Fruit fly (Drosophila melanogaster): Measurements from ENCODE around the gene ringer.
A peak's percentile ranks its signal among the peaks of the same experiment; 100 is the strongest.

The ringer gene

DNA sequence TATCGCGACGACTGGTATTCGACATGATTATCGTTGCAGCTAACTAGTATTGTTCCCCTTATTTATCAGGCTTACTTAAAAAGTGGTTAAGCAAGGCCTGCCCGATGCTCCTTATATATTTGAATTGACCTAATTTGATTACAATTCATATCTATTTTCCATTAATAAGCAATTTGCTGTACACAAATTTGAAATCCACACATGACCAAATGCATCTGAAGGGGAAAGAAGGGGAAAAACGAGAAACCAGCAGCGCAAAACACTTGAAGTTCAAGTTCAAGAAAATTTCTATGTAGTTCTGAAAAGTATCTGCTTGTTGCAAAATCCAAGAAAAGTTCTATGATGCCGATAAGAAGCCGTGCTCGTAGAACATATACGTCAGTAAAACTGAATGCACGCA lies 32.6 kb downstream of the ringer start, which contains the start of the genes CG13040 and CG13039:
Gene CG13040, minus strand, starts transcription at position 101 of the 400 bp plus-strand sequence.
Gene CG13039, minus strand, starts transcription at position 106 of the 400 bp plus-strand sequence.
- TF ChIP-seq toy (GFP tag; IDR thresholded peaks at IDR 0.05) (no peak), CG34422 (GFP tag; IDR thresholded peaks at IDR 0.05) (no peak), CG30403 (GFP tag; optimal IDR thresholded peaks at IDR 0.05) (no peak), CG7987 (GFP tag; optimal IDR thresholded peaks at IDR 0.05) (no peak), zen2 (GFP tag; IDR thresholded peaks at IDR 0.05; ENCODE audit: partially characterized antibody) (no peak), dmrt11E (tag; optimal IDR thresholded peaks at IDR 0.05) (no peak), CG10366 (GFP tag; IDR thresholded peaks at IDR 0.05) (no peak), CG33213 (GFP tag; optimal IDR thresholded peaks at IDR 0.05) (no peak), Bteb2 (GFP tag; optimal IDR thresholded peaks at IDR 0.05) (no peak), E2f2 (GFP tag; IDR thresholded peaks at IDR 0.05) (no peak), pfk (GFP tag; optimal IDR thresholded peaks at IDR 0.05) (no peak), CG18599 (GFP tag; optimal IDR thresholded peaks at IDR 0.05) (no peak), CG7372 (GFP tag; IDR thresholded peaks at IDR 0.05) (no peak)

DNA sequence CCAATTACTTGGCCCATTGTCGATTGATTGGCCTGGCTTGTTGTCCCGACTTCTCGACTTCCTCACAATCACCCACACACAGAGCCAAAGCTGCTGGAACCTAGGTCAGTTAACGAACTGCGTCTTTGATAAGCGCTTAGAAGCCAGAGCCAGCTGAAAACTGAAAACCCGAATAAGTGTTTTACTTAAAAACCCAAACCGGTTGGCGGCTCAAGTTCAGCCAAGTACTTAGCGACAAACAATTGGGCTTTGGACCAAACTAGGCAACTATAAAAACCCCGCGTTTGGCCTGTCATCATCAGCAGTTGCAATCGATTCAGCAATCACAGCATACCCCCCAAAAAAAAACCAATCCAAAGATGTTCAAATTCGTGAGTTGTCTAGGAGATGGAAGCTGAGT lies 35.9 kb downstream of the ringer start, which contains the start of gene CG13059:
Gene CG13059, plus strand, starts transcription at position 301 of the 400 bp plus-strand sequence.
- no peak for TF ChIP-seq run (tag; optimal IDR thresholded peaks at IDR 0.05)
- TF ChIP-seq CG7987 (GFP tag; optimal IDR thresholded peaks at IDR 0.05) = no peak
- TF ChIP-seq tgo (GFP tag; IDR thresholded peaks at IDR 0.05) = no peak
- TF ChIP-seq p53 (GFP tag; optimal IDR thresholded peaks at IDR 0.05) = no peak
- TF ChIP-seq CG17829 (tag; optimal IDR thresholded peaks at IDR 0.05) = no peak
- no peak for TF ChIP-seq CG6765 (GFP tag; optimal IDR thresholded peaks at IDR 0.05)
- TF ChIP-seq CG17328 (GFP tag; IDR thresholded peaks at IDR 0.05) = no peak

DNA sequence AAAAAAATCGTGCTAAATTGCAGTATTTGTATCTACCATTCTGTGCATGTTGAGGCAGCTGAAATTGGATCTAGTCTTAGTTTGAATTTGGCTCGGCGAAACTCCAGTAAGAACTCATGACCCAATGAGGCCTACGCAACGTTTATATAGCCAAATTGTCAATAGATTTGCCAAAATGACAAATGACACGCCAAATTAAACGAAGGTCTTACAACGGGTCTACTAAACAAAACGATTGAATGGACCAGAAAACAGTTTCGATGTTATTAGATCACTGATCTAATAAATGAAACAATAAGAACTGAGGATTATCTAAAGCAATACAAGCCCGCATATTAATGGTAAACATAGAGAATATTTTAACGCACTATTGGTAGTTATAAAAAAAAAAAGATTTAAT lies 38.1 kb downstream of the ringer start, which contains the start of gene CG42718:
Gene CG42718, minus strand, starts transcription at position 101 of the 400 bp plus-strand sequence.
- TF ChIP-seq Doc3 (GFP tag; IDR thresholded peaks at IDR 0.05; ENCODE audit: partially characterized antibody) (no peak), ci (GFP tag; IDR thresholded peaks at IDR 0.05) (no peak), Dll (GFP tag; IDR thresholded peaks at IDR 0.05; ENCODE audit: partially characterized antibody) (no peak), CG12744 (GFP tag; optimal IDR thresholded peaks at IDR 0.05) (no peak), kni (GFP tag; optimal IDR thresholded peaks at IDR 0.05) (no peak)

DNA sequence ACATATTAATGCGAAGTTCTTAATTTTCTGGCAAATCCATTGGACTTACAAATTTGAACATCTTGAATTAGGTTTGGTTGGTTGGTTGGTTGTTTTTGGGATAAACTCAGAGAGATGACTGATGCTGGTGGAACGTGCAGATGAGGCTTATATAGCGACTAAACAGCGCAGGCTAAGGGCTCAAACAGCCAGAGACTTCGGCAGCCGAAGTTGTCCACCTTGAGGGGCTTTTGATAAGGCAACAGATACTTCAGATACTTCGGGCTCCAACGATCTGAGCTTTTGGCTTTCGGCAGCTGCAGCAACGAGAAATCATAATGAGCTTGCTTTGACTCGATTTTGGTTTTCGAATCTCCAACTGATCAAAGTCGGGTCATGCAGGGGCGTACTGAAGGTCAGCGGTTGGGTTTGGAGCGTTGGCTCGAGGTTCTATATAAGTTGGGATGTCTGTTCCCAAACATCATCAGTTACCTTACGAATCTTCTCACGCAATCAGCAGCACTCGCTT lies 39.8 kb downstream of the ringer start, which contains the start of the genes CG13041 and CG13060:
Gene CG13041, minus strand, starts transcription at position 128 of the 508 bp plus-strand sequence.
Gene CG13060, plus strand, starts transcription at position 458 of the 508 bp plus-strand sequence.
- TF ChIP-seq chinmo (GFP tag; IDR thresholded peaks at IDR 0.05; ENCODE audit: partially characterized antibody) (0 out of 4 replicates have a peak, but pooled peaks have one; percentile 61), tio (GFP tag; optimal IDR thresholded peaks at IDR 0.05) (no peak), Deaf1 (tag; optimal IDR thresholded peaks at IDR 0.05) (peak; percentile 68)

DNA sequence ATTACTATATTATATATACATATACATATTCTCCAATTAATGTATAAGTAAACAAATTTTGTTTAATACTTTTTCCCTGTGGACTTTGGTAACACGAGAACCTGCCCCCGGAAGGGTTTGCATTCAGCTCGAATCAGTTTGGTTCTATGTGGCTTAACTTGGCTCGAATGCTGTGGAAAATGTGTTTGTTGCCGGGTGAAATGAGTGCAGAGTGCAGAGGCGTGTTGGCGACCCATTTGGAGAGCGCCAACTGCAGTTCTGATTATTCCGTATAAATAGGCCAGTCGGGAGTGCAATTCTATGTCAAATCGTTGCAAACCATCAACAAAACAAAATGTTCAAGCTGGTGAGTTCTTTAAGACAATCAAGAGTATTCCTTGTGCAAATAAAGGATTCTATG lies 41.5 kb downstream of the ringer start, which contains the start of gene Nplp3:
Gene Nplp3, plus strand, starts transcription at position 301 of the 400 bp plus-strand sequence.
- TF ChIP-seq Dip3 (GFP tag; optimal IDR thresholded peaks at IDR 0.05) (no peak), CG12942 (GFP tag; optimal IDR thresholded peaks at IDR 0.05) (no peak), CG9727 (GFP tag; optimal IDR thresholded peaks at IDR 0.05) (no peak), cato (GFP tag; optimal IDR thresholded peaks at IDR 0.05; ENCODE audit: borderline replicate concordance) (no peak), kay (GFP tag; optimal IDR thresholded peaks at IDR 0.05) (no peak), zfh1 (GFP tag; IDR thresholded peaks at IDR 0.05) (no peak), CG11398 (GFP tag; optimal IDR thresholded peaks at IDR 0.05) (no peak), Hr51 (GFP tag; optimal IDR thresholded peaks at IDR 0.05) (no peak), Dll (GFP tag; IDR thresholded peaks at IDR 0.05; ENCODE audit: partially characterized antibody) (no peak), CG15696 (tag; optimal IDR thresholded peaks at IDR 0.05) (no peak), Neu2 (GFP tag; optimal IDR thresholded peaks at IDR 0.05; ENCODE audit: borderline replicate concordance) (no peak), ac (GFP tag; optimal IDR thresholded peaks at IDR 0.05) (no peak), toy (GFP tag; IDR thresholded peaks at IDR 0.05) (no peak), eyg (GFP tag; optimal IDR thresholded peaks at IDR 0.05) (no peak), CG3726 (GFP tag; IDR thresholded peaks at IDR 0.05) (no peak), cas (GFP tag; IDR thresholded peaks at IDR 0.05) (no peak), CG6272 (GFP tag; IDR thresholded peaks at IDR 0.05) (no peak), CG3995 (GFP tag; optimal IDR thresholded peaks at IDR 0.05) (no peak)

Measured in whole organism, embryonic.